Fruit fly (Drosophila melanogaster) whole organism, prepupa: ENCODE measurements around the gene CG11089.

Source experiments
- CG10631 ChIP-seq: fragments of 200-800 bp; sonication (Bioruptor generic); optimal IDR thresholded peaks from 2 replicates; lab custom pipeline; 2016; ENCODE audit warnings: missing biosample characterization, missing genetic modification characterization
- CG10669 ChIP-seq: fragments of 200-800 bp; sonication (Bioruptor generic); optimal IDR thresholded peaks from 3 replicates; lab custom pipeline; 2018; ENCODE audit warnings: missing biosample characterization, mild to moderate bottlenecking, missing genetic modification characterization, moderate library complexity
- CG11294 ChIP-seq: fragments of 200-800 bp; sonication (Bioruptor generic); IDR thresholded peaks from 2 replicates; pipeline ENCODE4 v1.3.6; 2022; ENCODE audit warnings: missing biosample characterization, missing genetic modification characterization
- CG11762 ChIP-seq: fragments of 200-800 bp; sonication (Bioruptor generic); optimal IDR thresholded peaks from 3 replicates; lab custom pipeline; 2016; ENCODE audit warnings: missing biosample characterization, missing genetic modification characterization; ENCODE audit not compliant: insufficient read depth
- CG11902 ChIP-seq: fragments of 200-800 bp; sonication (Bioruptor generic); optimal IDR thresholded peaks from 3 replicates; lab custom pipeline; 2016; ENCODE audit warnings: missing biosample characterization, missing genetic modification characterization
- CG15336 ChIP-seq: fragments of 200-800 bp; sonication (Bioruptor generic); IDR thresholded peaks from 2 replicates; pipeline ENCODE4 v1.3.6; 2022; ENCODE audit warnings: missing biosample characterization, missing genetic modification characterization
- CG3032 ChIP-seq: fragments of 200-800 bp; optimal IDR thresholded peaks from 2 replicates; lab custom pipeline; 2019; ENCODE audit warnings: missing biosample characterization, mild to moderate bottlenecking, missing genetic modification characterization, moderate library complexity
- CG32006 ChIP-seq: fragments of 200-800 bp; sonication (Bioruptor generic); optimal IDR thresholded peaks from 3 replicates; lab custom pipeline; 2017; ENCODE audit warnings: missing biosample characterization, mild to moderate bottlenecking, missing genetic modification characterization
- CG34406 ChIP-seq: fragments of 200-800 bp; sonication (Bioruptor generic); optimal IDR thresholded peaks from 3 replicates; lab custom pipeline; 2016; ENCODE audit warnings: missing biosample characterization, missing genetic modification characterization
- CG3919 ChIP-seq: fragments of 200-800 bp; sonication (Bioruptor generic); optimal IDR thresholded peaks from 3 replicates; lab custom pipeline; 2016; ENCODE audit warnings: missing biosample characterization, missing genetic modification characterization
- CG4318 ChIP-seq: fragments of 200-800 bp; sonication (Bioruptor generic); optimal IDR thresholded peaks from 3 replicates; lab custom pipeline; 2017; ENCODE audit warnings: missing biosample characterization, mild to moderate bottlenecking, missing genetic modification characterization
- CG6163 ChIP-seq: fragments of 200-800 bp; sonication (Bioruptor generic); IDR thresholded peaks from 3 replicates; pipeline ENCODE4 v1.3.6; 2022; ENCODE audit warnings: missing biosample characterization, missing genetic modification characterization
- CG6276 ChIP-seq: fragments of 200-800 bp; sonication (Bioruptor generic); optimal IDR thresholded peaks from 2 replicates; lab custom pipeline; 2017; ENCODE audit warnings: missing biosample characterization, mild to moderate bottlenecking, missing genetic modification characterization
- CG6792 ChIP-seq: fragments of 200-800 bp; sonication (Bioruptor generic); optimal IDR thresholded peaks from 3 replicates; lab custom pipeline; 2016; ENCODE audit warnings: missing biosample characterization, missing genetic modification characterization
- CG6808 ChIP-seq: fragments of 200-800 bp; sonication (Bioruptor generic); optimal IDR thresholded peaks from 3 replicates; lab custom pipeline; 2017; ENCODE audit warnings: missing biosample characterization, missing genetic modification characterization, mild to moderate bottlenecking, moderate library complexity, missing genetic modification reagents
- CG7368 ChIP-seq: fragments of 200-800 bp; sonication (Bioruptor generic); optimal IDR thresholded peaks from 3 replicates; lab custom pipeline; 2016; ENCODE audit warnings: missing biosample characterization, missing genetic modification characterization
- CG8119 ChIP-seq: fragments of 200-800 bp; sonication (Bioruptor generic); IDR thresholded peaks from 3 replicates; pipeline ENCODE4 v1.3.6; 2022; ENCODE audit warnings: missing biosample characterization, missing genetic modification characterization
- CG8319 ChIP-seq: fragments of 200-800 bp; sonication (Bioruptor generic); optimal IDR thresholded peaks from 3 replicates; lab custom pipeline; 2016; ENCODE audit warnings: missing biosample characterization, missing genetic modification characterization
- CG8632 ChIP-seq: fragments of 200-800 bp; sonication (Bioruptor generic); optimal IDR thresholded peaks from 3 replicates; lab custom pipeline; 2016; ENCODE audit warnings: missing biosample characterization, missing genetic modification characterization
- Eip78C ChIP-seq: fragments of 200-800 bp; sonication (Bioruptor generic); peaks from one replicate; lab custom pipeline; 2016; ENCODE audit warnings: missing biosample characterization, missing genetic modification characterization
- Eip93F ChIP-seq: fragments of 200-800 bp; sonication (Bioruptor generic); optimal IDR thresholded peaks from 2 replicates; lab custom pipeline; 2016; ENCODE audit warnings: missing biosample characterization, mild to moderate bottlenecking, missing genetic modification characterization
- Ets21C ChIP-seq: fragments of 200-800 bp; sonication (Bioruptor generic); optimal IDR thresholded peaks from 3 replicates; lab custom pipeline; 2016; ENCODE audit warnings: missing biosample characterization, missing genetic modification characterization
- Ets96B ChIP-seq: fragments of 200-800 bp; optimal IDR thresholded peaks from 2 replicates; lab custom pipeline; 2019; ENCODE audit warnings: missing biosample characterization, mild to moderate bottlenecking, missing genetic modification characterization, moderate library complexity
- Gug ChIP-seq: fragments of 200-800 bp; sonication (Bioruptor generic); IDR thresholded peaks from 2 replicates; pipeline ENCODE4 v1.3.6; 2022; ENCODE audit warnings: missing biosample characterization, missing genetic modification characterization
- Hr38 ChIP-seq: sonication (Bioruptor generic); optimal IDR thresholded peaks from 2 replicates; lab custom pipeline; 2016; ENCODE audit warnings: missing biosample characterization, missing genetic modification characterization
- Hr39 ChIP-seq: fragments of 200-800 bp; sonication (Bioruptor generic); optimal IDR thresholded peaks from 2 replicates; lab custom pipeline; 2016; ENCODE audit warnings: missing biosample characterization, missing genetic modification characterization
- Hr4 ChIP-seq: fragments of 200-800 bp; sonication (Bioruptor generic); optimal IDR thresholded peaks from 3 replicates; lab custom pipeline; 2016; ENCODE audit warnings: missing biosample characterization, missing genetic modification characterization
- Lpt ChIP-seq: fragments of 200-800 bp; sonication (Bioruptor generic); optimal IDR thresholded peaks from 3 replicates; lab custom pipeline; 2016; ENCODE audit warnings: missing biosample characterization, missing genetic modification characterization
- Met ChIP-seq: fragments of 200-800 bp; sonication (Bioruptor generic); optimal IDR thresholded peaks from 3 replicates; lab custom pipeline; 2016; ENCODE audit warnings: missing biosample characterization, missing genetic modification characterization
- OdsH ChIP-seq: fragments of 200-800 bp; sonication (Bioruptor generic); optimal IDR thresholded peaks from 3 replicates; lab custom pipeline; 2016; ENCODE audit warnings: missing biosample characterization, missing genetic modification characterization
- Smox ChIP-seq: fragments of 200-800 bp; sonication (Bioruptor generic); optimal IDR thresholded peaks from 3 replicates; lab custom pipeline; 2016; ENCODE audit warnings: missing biosample characterization, missing genetic modification characterization
- Sox15 ChIP-seq: fragments of 200-800 bp; sonication (Bioruptor generic); optimal IDR thresholded peaks from 3 replicates; lab custom pipeline; 2016; ENCODE audit warnings: missing biosample characterization, missing genetic modification characterization
- achi ChIP-seq: fragments of 200-800 bp; sonication (Bioruptor generic); optimal IDR thresholded peaks from 3 replicates; lab custom pipeline; 2016; ENCODE audit warnings: missing biosample characterization, missing genetic modification characterization
- acj6 ChIP-seq: fragments of 200-800 bp; sonication (Bioruptor generic); optimal IDR thresholded peaks from 3 replicates; lab custom pipeline; 2016; ENCODE audit warnings: missing biosample characterization, missing genetic modification characterization
- cyc ChIP-seq: fragments of 200-800 bp; sonication (Bioruptor generic); optimal IDR thresholded peaks from 3 replicates; lab custom pipeline; 2016; ENCODE audit warnings: missing biosample characterization, missing genetic modification characterization
- dac ChIP-seq: fragments of 200-800 bp; sonication (Bioruptor generic); optimal IDR thresholded peaks from 2 replicates; lab custom pipeline; 2017; ENCODE audit warnings: missing biosample characterization, mild to moderate bottlenecking, missing genetic modification characterization
- eg ChIP-seq: fragments of 200-800 bp; sonication (Bioruptor generic); IDR thresholded peaks from 3 replicates; pipeline ENCODE4 v1.3.6; 2022; ENCODE audit warnings: missing biosample characterization, missing genetic modification characterization
- esn ChIP-seq: fragments of 200-800 bp; sonication (Bioruptor generic); optimal IDR thresholded peaks from 2 replicates; lab custom pipeline; 2016; ENCODE audit warnings: missing biosample characterization, mild to moderate bottlenecking, missing genetic modification characterization, moderate library complexity
- fd59A ChIP-seq: fragments of 200-800 bp; sonication (Bioruptor generic); optimal IDR thresholded peaks from 2 replicates; lab custom pipeline; 2017; ENCODE audit warnings: missing biosample characterization, mild to moderate bottlenecking, missing genetic modification characterization, missing genetic modification reagents
- fd85E ChIP-seq: fragments of 200-800 bp; sonication (Bioruptor generic); optimal IDR thresholded peaks from 3 replicates; lab custom pipeline; 2016; ENCODE audit warnings: missing biosample characterization, missing genetic modification characterization
- fkh ChIP-seq: fragments of 200-800 bp; sonication (Bioruptor generic); optimal IDR thresholded peaks from 3 replicates; lab custom pipeline; 2017; ENCODE audit warnings: missing biosample characterization, mild to moderate bottlenecking, missing genetic modification characterization, moderate library complexity
- net ChIP-seq: fragments of 200-800 bp; sonication (Bioruptor generic); optimal IDR thresholded peaks from 3 replicates; lab custom pipeline; 2016; ENCODE audit warnings: missing biosample characterization, missing genetic modification characterization
- pdm3 ChIP-seq: fragments of 200-800 bp; sonication (Bioruptor generic); optimal IDR thresholded peaks from 3 replicates; lab custom pipeline; 2016; ENCODE audit warnings: missing biosample characterization, missing genetic modification characterization
- salr ChIP-seq, 2 experiments: fragments of 200-800 bp; sonication (Bioruptor generic); optimal IDR thresholded peaks; 3 replicates each; lab custom pipeline; 2016 to 2018; ENCODE audit warnings: missing biosample characterization in 2 of 2, missing genetic modification characterization in 2 of 2, mild to moderate bottlenecking in 1 of 2
- spab ChIP-seq: fragments of 200-800 bp; sonication (Bioruptor generic); optimal IDR thresholded peaks from 2 replicates; lab custom pipeline; 2017; ENCODE audit warnings: missing biosample characterization, mild to moderate bottlenecking, missing genetic modification characterization, missing genetic modification reagents
- ss ChIP-seq, 2 experiments: fragments of 200-800 bp; sonication (Bioruptor generic); optimal IDR thresholded peaks; 2 replicates in 1 of 2; 3 replicates in 1 of 2; lab custom pipeline; 2017 to 2018; ENCODE audit warnings: mild to moderate bottlenecking in 2 of 2, missing biosample characterization in 2 of 2, missing genetic modification characterization in 2 of 2, moderate library complexity in 1 of 2
- svp ChIP-seq: fragments of 200-800 bp; sonication (Bioruptor generic); peaks from one replicate; lab custom pipeline; 2016; ENCODE audit warnings: missing biosample characterization, missing genetic modification characterization
- vri ChIP-seq: fragments of 200-800 bp; sonication (Bioruptor generic); optimal IDR thresholded peaks from 3 replicates; lab custom pipeline; 2016; ENCODE audit warnings: missing biosample characterization, mild to moderate bottlenecking, missing genetic modification characterization

Gene CG11089

DNA sequence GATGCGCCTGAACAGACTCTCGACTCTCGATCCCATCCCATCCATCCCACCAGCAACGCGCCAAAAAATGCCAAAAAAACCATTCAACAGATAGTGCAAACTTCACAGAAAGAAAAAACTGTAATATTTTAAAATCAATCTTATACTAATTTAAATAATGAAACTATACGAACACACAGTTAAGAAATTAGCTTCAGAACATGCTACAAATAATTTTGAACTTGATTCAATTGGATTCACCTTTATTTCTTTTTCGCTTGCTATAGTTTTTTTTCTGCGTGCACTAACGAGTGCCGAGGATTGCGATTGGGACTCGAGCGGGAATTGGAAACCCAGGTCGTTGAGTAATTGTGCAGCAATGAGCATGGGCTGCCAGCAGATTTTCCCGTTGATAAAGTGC is 31.2 kb downstream of the CG11089 start:
- TF ChIP-seq Eip78C (GFP tag; lab: Kevin White, UChicago) (peak; percentile 51), OdsH (GFP tag; lab: Kevin White, UChicago) (peak; percentile 1), CG10631 (GFP tag; lab: Kevin White, UChicago) (no peak), CG4318 (GFP tag; lab: Kevin White, UChicago) (peak; percentile 20), CG6276 (GFP tag; lab: Kevin White, UChicago) (peak; percentile 60), pdm3 (GFP tag; lab: Kevin White, UChicago) (peak; percentile 11), CG32006 (peak; percentile 58), CG8119 (peak; percentile 70), fkh (GFP tag; lab: Kevin White, UChicago) (no peak), CG15336 (GFP tag; lab: Robert Waterston, UW) (peak; percentile 77), eg (GFP tag; lab: Robert Waterston, UW) (peak; percentile 68), CG11294 (GFP tag; lab: Robert Waterston, UW) (peak; percentile 15; the same call in 1 of the 2 replicates), Hr4 (GFP tag; lab: Kevin White, UChicago) (peak; percentile 66), ss (GFP tag; optimal IDR thresholded peaks at IDR 0.05; lab: Kevin White, UChicago) (no peak), CG11762 (no peak), svp (GFP tag; lab: Kevin White, UChicago) (peak; percentile 14), Gug (GFP tag; lab: Robert Waterston, UW) (peak; percentile 34; the same call in 1 of the 2 replicates)

- no peak for TF ChIP-seq CG6808
- peak; percentile 53; the same call in 1 of the 2 replicates for TF ChIP-seq Gug (GFP tag; lab: Robert Waterston, UW)
- no peak for TF ChIP-seq fd59A (GFP tag; lab: Kevin White, UChicago)
- no peak for TF ChIP-seq vri
- TF ChIP-seq CG32006, result peak; percentile 79
- TF ChIP-seq Sox15 (GFP tag; lab: Kevin White, UChicago), result no peak
- TF ChIP-seq Lpt (GFP tag; lab: Kevin White, UChicago), result peak; percentile 47
- TF ChIP-seq CG10631 (GFP tag; lab: Kevin White, UChicago), result peak; percentile 45
- TF ChIP-seq CG6163 (GFP tag; lab: Robert Waterston, UW), result peak; percentile 77
- TF ChIP-seq CG34406, result peak; percentile 28
- no peak for TF ChIP-seq fd85E (GFP tag; lab: Kevin White, UChicago)
- TF ChIP-seq esn (GFP tag; lab: Kevin White, UChicago), result no peak
- TF ChIP-seq fkh (GFP tag; lab: Kevin White, UChicago), result no peak
- no peak for TF ChIP-seq Smox (GFP tag; lab: Kevin White, UChicago)
- TF ChIP-seq CG8119, result peak; percentile 86
- TF ChIP-seq OdsH (GFP tag; lab: Kevin White, UChicago), result peak; percentile 60
- TF ChIP-seq eg (GFP tag; lab: Robert Waterston, UW), result peak; percentile 92
- TF ChIP-seq achi (GFP tag; lab: Kevin White, UChicago), result peak; percentile 50
- no peak for TF ChIP-seq Hr39 (GFP tag; lab: Kevin White, UChicago)
- TF ChIP-seq CG3919 (GFP tag; lab: Kevin White, UChicago), result peak; percentile 56
- peak; percentile 2 for TF ChIP-seq CG8632 (GFP tag; lab: Kevin White, UChicago)
- TF ChIP-seq pdm3 (GFP tag; lab: Kevin White, UChicago), result peak; percentile 52
- TF ChIP-seq Hr38 (GFP tag; lab: Kevin White, UChicago), result no peak
- no peak for TF ChIP-seq CG3032 (tag; lab: Kevin White, UChicago)
- TF ChIP-seq Eip93F (GFP tag; lab: Kevin White, UChicago), result no peak
- peak; percentile 84 for TF ChIP-seq CG15336 (GFP tag; lab: Robert Waterston, UW)
- no peak for TF ChIP-seq salr (GFP tag; optimal IDR thresholded peaks at IDR 0.05; lab: Kevin White, UChicago)
- peak; percentile 84 for TF ChIP-seq Hr4 (GFP tag; lab: Kevin White, UChicago)
- TF ChIP-seq Ets96B (tag; lab: Kevin White, UChicago), result no peak
- no peak for TF ChIP-seq svp (GFP tag; lab: Kevin White, UChicago)
- TF ChIP-seq CG6792 (GFP tag; lab: Kevin White, UChicago), result peak; percentile 12
- no peak for TF ChIP-seq Ets21C (GFP tag; lab: Kevin White, UChicago)
- peak; percentile 24 for TF ChIP-seq CG10669 (GFP tag; lab: Kevin White, UChicago)
- no peak for TF ChIP-seq cyc
- peak; percentile 21 for TF ChIP-seq CG11902
- peak; percentile 73 for TF ChIP-seq CG6276 (GFP tag; lab: Kevin White, UChicago)
- TF ChIP-seq Met (GFP tag; lab: Kevin White, UChicago), result no peak
- peak; percentile 69 for TF ChIP-seq net (GFP tag; lab: Kevin White, UChicago)
- peak; percentile 59 for TF ChIP-seq CG4318 (GFP tag; lab: Kevin White, UChicago)
- TF ChIP-seq CG8319, result no peak
- peak; percentile 56 for TF ChIP-seq dac (GFP tag; lab: Kevin White, UChicago)
- TF ChIP-seq CG7368, result peak; percentile 4
- peak; percentile 43 for TF ChIP-seq CG11762
- no peak for TF ChIP-seq spab (GFP tag; lab: Kevin White, UChicago)
- peak; percentile 85 for TF ChIP-seq Eip78C (GFP tag; lab: Kevin White, UChicago)
- peak; percentile 39 for TF ChIP-seq acj6 (GFP tag; lab: Kevin White, UChicago)
These were observed 33.3 kb downstream of the CG11089 start for dm6 chr3R:24910097-24910496.
